Worm (Caenorhabditis elegans) whole organism, L1 larva: ENCODE results near the gene ocr-1.

ENCODE experiments used
- C04F5.9 ChIP-seq: sonication (generic microtip); optimal IDR thresholded peaks from 2 replicates; lab custom pipeline; 2016; ENCODE audit warnings: missing genetic modification characterization, missing compliant biosample characterization
- C16A3.4 ChIP-seq: fragments of 150-350 bp; optimal IDR thresholded peaks from 2 replicates; lab custom pipeline; 2014; ENCODE audit warnings: missing biosample characterization, missing genetic modification characterization
- F16B12.6 ChIP-seq: fragments of 150-350 bp; optimal IDR thresholded peaks from 2 replicates; lab custom pipeline; 2014; ENCODE audit warnings: missing biosample characterization, missing genetic modification characterization
- Y116A8C.19 ChIP-seq: sonication (generic microtip); optimal IDR thresholded peaks from 2 replicates; lab custom pipeline; 2016; ENCODE audit warnings: missing compliant biosample characterization, missing genetic modification characterization, borderline replicate concordance
- alr-1 ChIP-seq: fragments of 200-800 bp; sonication (Bioruptor generic); optimal IDR thresholded peaks from 2 replicates; lab custom pipeline; 2018; ENCODE audit warnings: borderline replicate concordance, mild to moderate bottlenecking, missing genetic modification characterization, missing compliant biosample characterization
- ama-1 ChIP-seq: fragments of 150-350 bp; optimal IDR thresholded peaks from 2 replicates; lab custom pipeline; 2014
- blmp-1 ChIP-seq: fragments of 150-350 bp; optimal IDR thresholded peaks from 2 replicates; lab custom pipeline; 2014; ENCODE audit warnings: missing biosample characterization, missing genetic modification characterization
- ceh-63 ChIP-seq: fragments of 200-800 bp; sonication (Bioruptor generic); optimal IDR thresholded peaks from 2 replicates; lab custom pipeline; 2018; ENCODE audit warnings: mild to moderate bottlenecking, missing genetic modification characterization, missing compliant biosample characterization
- ces-1 ChIP-seq: fragments of 150-350 bp; optimal IDR thresholded peaks from 2 replicates; lab custom pipeline; 2014; ENCODE audit warnings: missing biosample characterization, missing genetic modification reagents, missing genetic modification characterization
- dpl-1 ChIP-seq, 3 experiments: fragments of 150-350 bp in 2 of 3; sonication (generic microtip) in 1 of 3; optimal IDR thresholded peaks; 2 replicates each; lab custom pipeline; 2014 to 2017; ENCODE audit warnings: missing biosample characterization in 3 of 3, missing genetic modification characterization in 3 of 3, missing genetic modification reagents in 3 of 3
- egl-27 ChIP-seq, 2 experiments: fragments of 150-350 bp in 1 of 2; sonication (generic microtip); optimal IDR thresholded peaks; 3 replicates each; lab custom pipeline; 2017 to 2018; ENCODE audit warnings: missing biosample characterization in 2 of 2, missing genetic modification characterization in 2 of 2, missing genetic modification reagents in 2 of 2
- fkh-10 ChIP-seq: sonication (generic microtip); optimal IDR thresholded peaks from 2 replicates; lab custom pipeline; 2017; ENCODE audit warnings: missing biosample characterization, missing genetic modification reagents, missing genetic modification characterization
- fkh-8 ChIP-seq: sonication (generic microtip); optimal IDR thresholded peaks from 2 replicates; lab custom pipeline; 2016; ENCODE audit warnings: mild to moderate bottlenecking, missing genetic modification characterization, missing compliant biosample characterization
- fos-1 ChIP-seq: fragments of 150-350 bp; optimal IDR thresholded peaks from 2 replicates; lab custom pipeline; 2014; ENCODE audit warnings: missing biosample characterization, missing genetic modification characterization
- hlh-17 ChIP-seq: fragments of 200-800 bp; sonication (Bioruptor generic); optimal IDR thresholded peaks from 2 replicates; lab custom pipeline; 2018; ENCODE audit warnings: missing genetic modification characterization, mild to moderate bottlenecking, missing compliant biosample characterization, moderate library complexity, borderline replicate concordance
- hpl-2 ChIP-seq: fragments of 150-350 bp; optimal IDR thresholded peaks from 2 replicates; lab custom pipeline; 2014; ENCODE audit warnings: missing biosample characterization, missing genetic modification reagents, missing genetic modification characterization
- irx-1 ChIP-seq: sonication (generic microtip); optimal IDR thresholded peaks from 2 replicates; lab custom pipeline; 2016; ENCODE audit warnings: missing genetic modification characterization, missing compliant biosample characterization
- isw-1 ChIP-seq: fragments of 200-800 bp; sonication (Bioruptor generic); IDR thresholded peaks from 2 replicates; pipeline ENCODE4 v1.3.6; 2022; ENCODE audit warnings: missing genetic modification characterization, missing compliant biosample characterization
- lin-14 ChIP-seq: fragments of 200-800 bp; sonication (Bioruptor generic); optimal IDR thresholded peaks from 2 replicates; lab custom pipeline; 2018; ENCODE audit warnings: mild to moderate bottlenecking, missing genetic modification characterization, moderate library complexity, missing compliant biosample characterization
- lin-39 ChIP-seq: fragments of 150-350 bp; optimal IDR thresholded peaks from 2 replicates; lab custom pipeline; 2014; ENCODE audit warnings: missing biosample characterization, missing genetic modification reagents, missing genetic modification characterization
- lir-3 ChIP-seq: sonication (generic microtip); optimal IDR thresholded peaks from 2 replicates; lab custom pipeline; 2016; ENCODE audit warnings: mild to moderate bottlenecking, missing genetic modification characterization, moderate library complexity, missing compliant biosample characterization; ENCODE audit not compliant: poor library complexity
- lsy-2 ChIP-seq, 2 experiments: fragments of 150-350 bp; optimal IDR thresholded peaks; 2 replicates each; lab custom pipeline; 2014; ENCODE audit warnings: missing biosample characterization in 2 of 2, missing genetic modification characterization in 2 of 2
- mab-9 ChIP-seq: fragments of 200-800 bp; sonication (Bioruptor generic); IDR thresholded peaks from 2 replicates; pipeline ENCODE4 v1.3.6; 2022; ENCODE audit warnings: missing genetic modification reagents, missing genetic modification characterization, missing compliant biosample characterization
- mdl-1 ChIP-seq, 2 experiments: fragments of 150-350 bp; optimal IDR thresholded peaks; 2 replicates each; lab custom pipeline; 2014 to 2017; ENCODE audit warnings: missing biosample characterization in 2 of 2, missing genetic modification characterization in 2 of 2, inconsistent platforms in 1 of 2
- mef-2 ChIP-seq: fragments of 150-350 bp; optimal IDR thresholded peaks from 2 replicates; lab custom pipeline; 2014; ENCODE audit warnings: missing biosample characterization, missing genetic modification characterization
- mep-1 ChIP-seq: fragments of 150-350 bp; optimal IDR thresholded peaks from 2 replicates; lab custom pipeline; 2014; ENCODE audit warnings: missing biosample characterization, missing genetic modification characterization
- nhr-19 ChIP-seq: fragments of 200-800 bp; sonication (Bioruptor generic); conservative IDR thresholded peaks from 2 replicates; pipeline ENCODE4 v1.3.6; 2022; ENCODE audit warnings: missing genetic modification characterization, missing compliant biosample characterization
- nhr-28 ChIP-seq: fragments of 150-350 bp; optimal IDR thresholded peaks from 2 replicates; lab custom pipeline; 2014; ENCODE audit warnings: missing biosample characterization, missing genetic modification characterization
- nhr-71 ChIP-seq: sonication (generic microtip); optimal IDR thresholded peaks from 2 replicates; lab custom pipeline; 2016; ENCODE audit warnings: mild to moderate bottlenecking, missing genetic modification characterization, moderate library complexity, missing compliant biosample characterization
- nhr-76 ChIP-seq: sonication (generic microtip); optimal IDR thresholded peaks from 2 replicates; lab custom pipeline; 2017; ENCODE audit warnings: missing biosample characterization, missing genetic modification characterization
- nhr-84 ChIP-seq: sonication (generic microtip); optimal IDR thresholded peaks from 2 replicates; lab custom pipeline; 2017; ENCODE audit warnings: missing biosample characterization, missing genetic modification characterization
- nhr-85 ChIP-seq: sonication (generic microtip); peaks from one replicate; lab custom pipeline; 2016; ENCODE audit warnings: missing genetic modification characterization, inconsistent platforms, missing compliant biosample characterization
- nhr-90 ChIP-seq: sonication (generic microtip); optimal IDR thresholded peaks from 2 replicates; lab custom pipeline; 2016; ENCODE audit warnings: mild to moderate bottlenecking, missing genetic modification characterization, missing compliant biosample characterization; ENCODE audit not compliant: poor library complexity
- pag-3 ChIP-seq: sonication (generic microtip); optimal IDR thresholded peaks from 2 replicates; lab custom pipeline; 2017; ENCODE audit warnings: missing genetic modification characterization, mild to moderate bottlenecking, missing compliant biosample characterization, antibody characterized with exemption, borderline replicate concordance; ENCODE audit not compliant: insufficient read depth
- pqm-1 ChIP-seq: sonication (generic microtip); optimal IDR thresholded peaks from 3 replicates; lab custom pipeline; 2017; ENCODE audit warnings: missing biosample characterization, missing genetic modification characterization
- skn-1 ChIP-seq: fragments of 150-350 bp; optimal IDR thresholded peaks from 2 replicates; lab custom pipeline; 2014; ENCODE audit warnings: missing biosample characterization, missing genetic modification characterization
- snu-23 ChIP-seq: sonication (generic microtip); optimal IDR thresholded peaks from 2 replicates; lab custom pipeline; 2016; ENCODE audit warnings: missing genetic modification characterization, missing compliant biosample characterization
- sox-4 ChIP-seq: sonication (generic microtip); optimal IDR thresholded peaks from 2 replicates; lab custom pipeline; 2016; ENCODE audit warnings: missing genetic modification characterization, missing compliant biosample characterization
- tbx-2 ChIP-seq: sonication (generic microtip); optimal IDR thresholded peaks from 2 replicates; lab custom pipeline; 2016; ENCODE audit warnings: missing genetic modification characterization, missing compliant biosample characterization
- unc-130 ChIP-seq: fragments of 150-350 bp; optimal IDR thresholded peaks from 2 replicates; lab custom pipeline; 2017; ENCODE audit warnings: missing biosample characterization, missing genetic modification characterization, inconsistent platforms
- unc-30 ChIP-seq: sonication (generic microtip); optimal IDR thresholded peaks from 2 replicates; lab custom pipeline; 2017; ENCODE audit warnings: missing biosample characterization, missing genetic modification characterization
- unc-86 ChIP-seq: sonication (generic microtip); optimal IDR thresholded peaks from 2 replicates; lab custom pipeline; 2016; ENCODE audit warnings: missing genetic modification characterization, missing compliant biosample characterization
- vab-15 ChIP-seq: sonication (generic microtip); optimal IDR thresholded peaks from 2 replicates; lab custom pipeline; 2017; ENCODE audit warnings: missing genotype, mild to moderate bottlenecking, missing genetic modification characterization, missing compliant biosample characterization
- xbp-1 ChIP-seq: sonication (generic microtip); optimal IDR thresholded peaks from 2 replicates; lab custom pipeline; 2016; ENCODE audit warnings: missing genetic modification characterization, missing compliant biosample characterization
- ztf-11 ChIP-seq, 2 experiments: sonication (generic microtip); optimal IDR thresholded peaks; 2 replicates each; lab custom pipeline; 2016 to 2017; ENCODE audit warnings: missing genetic modification characterization in 2 of 2, missing biosample characterization in 1 of 2, missing compliant biosample characterization in 1 of 2
- ztf-4 ChIP-seq: fragments of 150-350 bp; optimal IDR thresholded peaks from 2 replicates; lab custom pipeline; 2014; ENCODE audit warnings: missing biosample characterization, missing genetic modification characterization

Gene ocr-1

DNA sequence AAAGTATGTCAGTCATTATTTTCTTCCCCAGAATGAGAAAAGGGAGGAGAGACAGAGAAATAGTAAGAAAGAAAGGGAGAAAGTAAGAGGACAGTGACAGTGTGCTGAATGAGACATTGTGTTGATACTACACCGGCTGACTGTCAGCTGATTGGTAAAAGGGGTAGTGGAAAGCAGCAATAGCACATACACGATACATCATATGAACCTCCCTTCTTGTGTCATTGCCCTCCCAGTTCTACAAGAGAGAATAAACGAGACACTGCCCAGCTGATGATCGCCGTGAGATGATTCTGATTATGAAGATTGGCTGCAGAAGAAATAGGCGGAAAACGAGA lies 44.4 kb upstream of the ocr-1 start (continued):
- TF ChIP-seq pqm-1 (tag; lab: Kevin White, UChicago) (no peak), lsy-2 (tag; optimal IDR thresholded peaks at IDR 0.05; lab: Kevin White, UChicago) (peak; percentile 50 to 90), unc-130 (tag; lab: Kevin White, UChicago) (peak; percentile 86), dpl-1 (GFP tag; optimal IDR thresholded peaks at IDR 0.05; lab: Kevin White, UChicago) (peak; percentile 29 to 63 (median 30)), fkh-8 (tag; lab: Kevin White, UChicago) (peak; percentile 42), alr-1 (tag; lab: Kevin White, UChicago) (no peak), mdl-1 (tag; optimal IDR thresholded peaks at IDR 0.05; lab: Kevin White, UChicago) (peak in 1 of 2 experiments; percentile 97), ama-1 (lab: Kevin White, UChicago) (peak; percentile 64), nhr-90 (tag; lab: Kevin White, UChicago) (peak; percentile 76), egl-27 (tag; optimal IDR thresholded peaks at IDR 0.05; lab: Kevin White, UChicago) (no peak), lin-14 (peak; percentile 92), lin-39 (peak; percentile 20), C04F5.9 (tag; lab: Kevin White, UChicago) (no peak), sox-4 (tag; lab: Kevin White, UChicago) (peak; percentile 72), nhr-28 (tag; lab: Kevin White, UChicago) (no peak), F16B12.6 (no peak), skn-1 (tag; lab: Kevin White, UChicago) (peak; percentile 36), mep-1 (tag; lab: Kevin White, UChicago) (peak; percentile 59), vab-15 (tag; lab: Kevin White, UChicago) (peak; percentile 71), Y116A8C.19 (tag; lab: Kevin White, UChicago) (no peak), ztf-11 (tag; optimal IDR thresholded peaks at IDR 0.05; lab: Kevin White, UChicago) (no peak), nhr-76 (tag; lab: Kevin White, UChicago) (no peak), hlh-17 (no peak), fos-1 (tag; lab: Kevin White, UChicago) (no peak), mab-9 (GFP tag; lab: Robert Waterston, UW) (no peak), hpl-2 (GFP tag; lab: Kevin White, UChicago) (peak; percentile 59), mef-2 (no peak), ztf-4 (tag; lab: Kevin White, UChicago) (peak; percentile 46), nhr-71 (peak; percentile 92), nhr-84 (tag; lab: Kevin White, UChicago) (no peak), nhr-85 (tag; lab: Kevin White, UChicago) (peak; percentile 99), irx-1 (peak; percentile 64), C16A3.4 (tag; lab: Kevin White, UChicago) (peak; percentile 85), isw-1 (GFP tag; lab: Robert Waterston, UW) (no peak), ceh-63 (GFP tag; lab: Kevin White, UChicago) (no peak), xbp-1 (tag; lab: Kevin White, UChicago) (peak; percentile 51), ces-1 (no peak), unc-30 (tag; lab: Kevin White, UChicago) (no peak), blmp-1 (tag; lab: Kevin White, UChicago) (peak; percentile 95), tbx-2 (tag; lab: Kevin White, UChicago) (peak; percentile 84)

ce11 chrV:10720303-10720847 lies 43.8 kb upstream of the ocr-1 start:
- TF ChIP-seq skn-1 (tag; lab: Kevin White, UChicago) (no peak), nhr-90 (tag; lab: Kevin White, UChicago) (no peak), pag-3 (tag; lab: Kevin White, UChicago) (no peak), mdl-1 (tag; optimal IDR thresholded peaks at IDR 0.05; lab: Kevin White, UChicago) (no peak), mab-9 (GFP tag; lab: Robert Waterston, UW) (no peak), ceh-63 (GFP tag; lab: Kevin White, UChicago) (no peak), ama-1 (lab: Kevin White, UChicago) (no peak), tbx-2 (tag; lab: Kevin White, UChicago) (no peak), fkh-10 (GFP tag; lab: Kevin White, UChicago) (no peak), fos-1 (tag; lab: Kevin White, UChicago) (no peak), snu-23 (GFP tag; lab: Kevin White, UChicago) (no peak), unc-86 (tag; lab: Kevin White, UChicago) (no peak), hpl-2 (GFP tag; lab: Kevin White, UChicago) (no peak), lir-3 (tag; lab: Kevin White, UChicago) (no peak), nhr-19 (no peak)
